Fruit fly (Drosophila melanogaster) whole organism, embryonic: ENCODE results near the gene CG10801.
A peak's percentile ranks its signal among the peaks of the same experiment; 100 is the strongest.

Experiments
- Antp ChIP-seq: fragments of 200-800 bp; sonication (Bioruptor generic); optimal IDR thresholded peaks from 3 replicates; lab custom pipeline; 2016; ENCODE audit warnings: missing biosample characterization, missing genetic modification characterization
- Bgb ChIP-seq: fragments of 200-800 bp; sonication (Bioruptor generic); IDR thresholded peaks from 2 replicates; pipeline ENCODE4 v1.3.6; 2022; ENCODE audit warnings: missing biosample characterization, missing genetic modification characterization; ENCODE audit not compliant: partially characterized antibody
- CG10321 ChIP-seq: fragments of 200-800 bp; sonication (Bioruptor generic); IDR thresholded peaks from 2 replicates; pipeline ENCODE4 v1.3.6; 2022; ENCODE audit warnings: missing biosample characterization, missing genetic modification characterization
- CG10431 ChIP-seq: fragments of 200-800 bp; sonication (Bioruptor generic); optimal IDR thresholded peaks from 3 replicates; lab custom pipeline; 2018; ENCODE audit warnings: missing biosample characterization, mild to moderate bottlenecking, missing genetic modification characterization
- CG11085 ChIP-seq: fragments of 200-800 bp; sonication (Bioruptor generic); IDR thresholded peaks from 2 replicates; pipeline ENCODE4 v1.3.6; 2022; ENCODE audit warnings: missing biosample characterization, missing genetic modification characterization
- CG1233 ChIP-seq: fragments of 200-800 bp; sonication (Bioruptor generic); optimal IDR thresholded peaks from 4 replicates; lab custom pipeline; 2018; ENCODE audit warnings: missing biosample characterization, mild to moderate bottlenecking, missing genetic modification characterization
- CG12659 ChIP-seq: fragments of 200-800 bp; sonication (Bioruptor generic); optimal IDR thresholded peaks from 3 replicates; lab custom pipeline; 2017; ENCODE audit warnings: mild to moderate bottlenecking, missing biosample characterization, missing genetic modification reagents, missing genetic modification characterization
- CG15601 ChIP-seq: fragments of 200-800 bp; sonication (Bioruptor generic); optimal IDR thresholded peaks from 3 replicates; lab custom pipeline; 2019; ENCODE audit warnings: missing biosample characterization, mild to moderate bottlenecking, missing genetic modification characterization, moderate library complexity
- CG1602 ChIP-seq: fragments of 200-800 bp; sonication (Bioruptor generic); optimal IDR thresholded peaks from 3 replicates; lab custom pipeline; 2016; ENCODE audit warnings: missing biosample characterization, missing genetic modification characterization
- CG16779 ChIP-seq: fragments of 200-800 bp; sonication (Bioruptor generic); IDR thresholded peaks from 2 replicates; pipeline ENCODE4 v1.3.6; 2022; ENCODE audit warnings: missing biosample characterization, missing genetic modification characterization
- CG17328 ChIP-seq: fragments of 200-800 bp; sonication (Bioruptor generic); IDR thresholded peaks from 2 replicates; pipeline ENCODE4 v1.3.6; 2022; ENCODE audit warnings: missing biosample characterization, missing genetic modification characterization
- CG3065 ChIP-seq: fragments of 200-800 bp; sonication (Bioruptor generic); optimal IDR thresholded peaks from 2 replicates; lab custom pipeline; 2016; ENCODE audit warnings: missing biosample characterization, missing genetic modification characterization
- CG3407 ChIP-seq: fragments of 200-800 bp; sonication (Bioruptor generic); optimal IDR thresholded peaks from 2 replicates; lab custom pipeline; 2018; ENCODE audit warnings: missing biosample characterization, mild to moderate bottlenecking, missing genetic modification characterization
- CG4282 ChIP-seq: fragments of 200-800 bp; sonication (Bioruptor generic); optimal IDR thresholded peaks from 2 replicates; lab custom pipeline; 2016; ENCODE audit warnings: missing biosample characterization, missing genetic modification characterization
- CG7987 ChIP-seq: fragments of 200-800 bp; sonication (Bioruptor generic); optimal IDR thresholded peaks from 2 replicates; lab custom pipeline; 2018; ENCODE audit warnings: missing biosample characterization, mild to moderate bottlenecking, missing genetic modification characterization, moderate library complexity
- CG8290 ChIP-seq, 3 experiments: fragments of 200-800 bp; sonication (Bioruptor generic); optimal IDR thresholded peaks; 2 replicates each; lab custom pipeline; 2016 to 2019; ENCODE audit warnings: missing biosample characterization in 3 of 3, missing genetic modification characterization in 3 of 3, mild to moderate bottlenecking in 2 of 3, moderate library complexity in 1 of 3
- Gsc ChIP-seq: fragments of 200-800 bp; sonication (Bioruptor generic); IDR thresholded peaks from 2 replicates; pipeline ENCODE4 v1.3.6; 2022; ENCODE audit warnings: missing biosample characterization, missing genetic modification characterization
- Gug ChIP-seq: fragments of 200-800 bp; sonication (Bioruptor generic); IDR thresholded peaks from 4 replicates; pipeline ENCODE4 v1.3.6; 2022; ENCODE audit warnings: missing biosample characterization, missing genetic modification characterization
- HLHmδ ChIP-seq: fragments of 200-800 bp; sonication (Bioruptor generic); optimal IDR thresholded peaks from 2 replicates; lab custom pipeline; 2018; ENCODE audit warnings: missing biosample characterization, mild to moderate bottlenecking, missing genetic modification characterization, moderate library complexity
- HmgD ChIP-seq: fragments of 200-800 bp; sonication (Bioruptor generic); optimal IDR thresholded peaks from 3 replicates; lab custom pipeline; 2016; ENCODE audit warnings: missing biosample characterization, missing genetic modification characterization
- Hmr ChIP-seq: fragments of 200-800 bp; sonication (Bioruptor generic); optimal IDR thresholded peaks from 3 replicates; lab custom pipeline; 2017; ENCODE audit warnings: mild to moderate bottlenecking, missing biosample characterization, missing genetic modification reagents, missing genetic modification characterization
- Hr78 ChIP-seq, 2 experiments: fragments of 200-800 bp in 1 of 2; fragments of >200 bp in 1 of 2; sonication (Bioruptor generic) in 1 of 2; optimal IDR thresholded peaks; 2 replicates each; lab custom pipeline; 2017 to 2019; ENCODE audit warnings: missing biosample characterization in 2 of 2, missing genetic modification characterization in 2 of 2, mild to moderate bottlenecking in 1 of 2, moderate library complexity in 1 of 2
- Jarid2 ChIP-seq: fragments of 200-800 bp; sonication (Bioruptor generic); optimal IDR thresholded peaks from 3 replicates; lab custom pipeline; 2017; ENCODE audit warnings: mild to moderate bottlenecking, missing biosample characterization, missing genetic modification reagents, missing genetic modification characterization
- NfI ChIP-seq: fragments of 200-800 bp; sonication (Bioruptor generic); optimal IDR thresholded peaks from 3 replicates; lab custom pipeline; 2018; ENCODE audit warnings: missing biosample characterization, mild to moderate bottlenecking, missing genetic modification characterization, moderate library complexity
- Sox102F ChIP-seq: fragments of 200-800 bp; sonication (Bioruptor generic); optimal IDR thresholded peaks from 2 replicates; lab custom pipeline; 2018; ENCODE audit warnings: missing biosample characterization, mild to moderate bottlenecking, missing genetic modification characterization, moderate library complexity
- TFAM ChIP-seq: fragments of 200-800 bp; sonication (Bioruptor generic); optimal IDR thresholded peaks from 2 replicates; lab custom pipeline; 2017; ENCODE audit warnings: missing biosample characterization, missing genetic modification characterization, inconsistent platforms
- Trl ChIP-seq, 3 experiments: fragments of >200 bp in 2 of 3; fragments of 200-800 bp in 1 of 3; sonication (Bioruptor generic) in 1 of 3; optimal IDR thresholded peaks; 2 replicates in 1 of 3; 3 replicates in 2 of 3; lab custom pipeline; 2016 to 2017; ENCODE audit warnings: missing biosample characterization in 1 of 3, missing genetic modification characterization in 1 of 3
- bbx ChIP-seq: fragments of 200-800 bp; sonication (Bioruptor generic); IDR thresholded peaks from 2 replicates; pipeline ENCODE4 v1.3.6; 2022; ENCODE audit warnings: missing biosample characterization, missing genetic modification characterization; ENCODE audit not compliant: partially characterized antibody
- chinmo ChIP-seq: fragments of 200-800 bp; sonication (Bioruptor generic); IDR thresholded peaks from 4 replicates; pipeline ENCODE4 v1.3.6; 2022; ENCODE audit warnings: missing biosample characterization, missing genetic modification characterization; ENCODE audit not compliant: partially characterized antibody
- cwo ChIP-seq: fragments of 200-800 bp; sonication (Bioruptor generic); optimal IDR thresholded peaks from 3 replicates; lab custom pipeline; 2017; ENCODE audit warnings: missing biosample characterization, missing genetic modification characterization, mild to moderate bottlenecking, moderate library complexity, missing genetic modification reagents
- fd96Cb ChIP-seq: fragments of 200-800 bp; sonication (Bioruptor generic); optimal IDR thresholded peaks from 2 replicates; lab custom pipeline; 2018; ENCODE audit warnings: missing biosample characterization, mild to moderate bottlenecking, missing genetic modification characterization, moderate library complexity
- gcm ChIP-seq: fragments of 200-800 bp; sonication (Bioruptor generic); optimal IDR thresholded peaks from 2 replicates; lab custom pipeline; 2019; ENCODE audit warnings: missing biosample characterization, mild to moderate bottlenecking, missing genetic modification characterization, moderate library complexity
- gfzf ChIP-seq: fragments of 200-800 bp; sonication (Bioruptor generic); optimal IDR thresholded peaks from 2 replicates; lab custom pipeline; 2016; ENCODE audit warnings: missing biosample characterization, mild to moderate bottlenecking, missing genetic modification characterization, moderate library complexity
- hbn ChIP-seq: fragments of 200-800 bp; sonication (Bioruptor generic); IDR thresholded peaks from 2 replicates; pipeline ENCODE4 v1.3.6; 2022; ENCODE audit warnings: missing biosample characterization, missing genetic modification characterization; ENCODE audit not compliant: partially characterized antibody
- jumu ChIP-seq: fragments of 200-800 bp; sonication (Bioruptor generic); optimal IDR thresholded peaks from 3 replicates; lab custom pipeline; 2016; ENCODE audit warnings: missing biosample characterization, missing genetic modification characterization
- otp ChIP-seq: fragments of 200-800 bp; sonication (Bioruptor generic); IDR thresholded peaks from 3 replicates; pipeline ENCODE4, ENCODE4 v1.3.6; 2022; ENCODE audit warnings: missing biosample characterization, missing genetic modification characterization
- pfk ChIP-seq: fragments of 200-800 bp; sonication (Bioruptor generic); optimal IDR thresholded peaks from 2 replicates; lab custom pipeline; 2018; ENCODE audit warnings: missing biosample characterization, mild to moderate bottlenecking, missing genetic modification characterization, moderate library complexity
- prd ChIP-seq, 3 experiments: fragments of >200 bp in 2 of 3; fragments of 200-800 bp in 1 of 3; sonication (Bioruptor generic) in 1 of 3; optimal IDR thresholded peaks in 2 of 3; IDR thresholded peaks in 1 of 3; 2 replicates in 2 of 3; 3 replicates in 1 of 3; pipeline versions ENCODE4 v1.3.6 to Lab custom; 2017 to 2022; ENCODE audit warnings: missing biosample characterization in 1 of 3, missing genetic modification characterization in 1 of 3
- sd ChIP-seq: fragments of 200-800 bp; sonication (Bioruptor generic); optimal IDR thresholded peaks from 3 replicates; lab custom pipeline; 2018; ENCODE audit warnings: missing biosample characterization, mild to moderate bottlenecking, missing genetic modification characterization, moderate library complexity
- sim ChIP-seq: fragments of 200-800 bp; sonication (Bioruptor generic); IDR thresholded peaks from 2 replicates; pipeline ENCODE4 v1.3.6; 2022; ENCODE audit warnings: missing biosample characterization, missing genetic modification characterization
- slou ChIP-seq: fragments of 200-800 bp; sonication (Bioruptor generic); optimal IDR thresholded peaks from 3 replicates; lab custom pipeline; 2016; ENCODE audit warnings: missing biosample characterization, missing genetic modification characterization
- sqz ChIP-seq: fragments of 200-800 bp; sonication (Bioruptor generic); optimal IDR thresholded peaks from 3 replicates; lab custom pipeline; 2018; ENCODE audit warnings: missing biosample characterization, mild to moderate bottlenecking, missing genetic modification characterization
- trh ChIP-seq: fragments of 200-800 bp; sonication (Bioruptor generic); optimal IDR thresholded peaks from 2 replicates; lab custom pipeline; 2016; ENCODE audit warnings: missing biosample characterization, missing genetic modification characterization
- unc-4 ChIP-seq: fragments of 200-800 bp; sonication (Bioruptor generic); IDR thresholded peaks from 2 replicates; pipeline ENCODE4 v1.3.6; 2022; ENCODE audit warnings: missing biosample characterization, missing genetic modification characterization; ENCODE audit not compliant: partially characterized antibody
- vfl ChIP-seq: fragments of 200-800 bp; sonication (Bioruptor generic); optimal IDR thresholded peaks from 2 replicates; lab custom pipeline; 2016; ENCODE audit warnings: missing biosample characterization, missing genetic modification characterization
- yki ChIP-seq: fragments of >200 bp; optimal IDR thresholded peaks from 3 replicates; lab custom pipeline; 2018

The CG10801 gene

DNA sequence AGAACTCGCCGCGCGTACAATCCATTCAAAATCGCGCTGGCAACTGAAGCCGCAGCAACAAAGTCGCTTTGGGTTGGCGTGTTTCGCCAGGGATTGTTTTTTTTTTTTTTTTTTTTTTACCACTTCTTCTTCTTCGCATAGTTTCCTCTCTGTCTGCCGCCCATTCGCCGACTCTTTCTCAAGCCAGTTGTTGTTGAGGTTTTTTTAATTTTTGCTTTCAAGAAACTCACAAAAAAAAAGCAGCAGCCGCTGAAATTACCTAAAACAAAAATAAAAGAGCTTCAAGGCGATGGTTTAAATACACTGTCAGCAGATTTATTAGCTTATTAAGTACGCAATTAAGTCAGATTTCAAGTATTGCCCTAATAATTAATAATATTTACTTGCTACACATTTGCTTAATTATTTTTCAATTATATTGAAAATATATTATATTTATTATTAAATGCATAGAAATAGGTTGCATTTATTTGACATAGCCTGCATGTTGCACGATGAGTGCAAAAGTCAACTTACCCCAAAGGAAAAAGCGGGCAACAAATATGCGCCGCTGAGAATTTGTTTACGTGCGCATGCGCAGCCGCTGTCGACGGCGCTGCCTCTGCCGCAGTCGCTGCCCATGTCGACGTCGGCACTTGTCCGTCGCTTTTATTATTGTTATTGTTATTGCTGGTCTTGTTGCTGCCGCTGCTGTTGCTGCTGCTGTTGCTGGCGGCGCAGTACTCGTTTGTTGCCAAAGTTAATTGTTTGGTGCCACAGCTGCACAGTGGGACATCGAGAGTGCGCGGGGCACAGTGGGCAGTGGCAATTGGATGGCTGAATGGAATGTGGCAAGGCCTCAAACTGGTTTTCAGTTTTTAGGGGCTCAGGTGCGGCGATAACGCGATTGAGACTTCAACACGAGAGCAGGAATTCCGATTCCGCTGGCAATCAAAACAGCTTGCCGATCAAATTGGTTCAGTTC lies 14.4 kb downstream of the CG10801 start, which contains the start of gene CG12206 (continued):
- TF ChIP-seq prd (optimal IDR thresholded peaks at IDR 0.05; lab: Kevin White, UChicago) (no peak), prd (GFP tag; IDR thresholded peaks at IDR 0.05; lab: Robert Waterston, UW) (peak; percentile 66), chinmo (GFP tag; lab: Robert Waterston, UW) (peak; percentile 71; the same call in 2 of the 4 replicates), CG3065 (GFP tag; lab: Kevin White, UChicago) (no peak), CG16779 (no peak), Antp (GFP tag; lab: Kevin White, UChicago) (no peak), Trl (optimal IDR thresholded peaks at IDR 0.05; lab: Kevin White, UChicago) (no peak), Trl (GFP tag; optimal IDR thresholded peaks at IDR 0.05; lab: Kevin White, UChicago) (no peak), jumu (GFP tag; lab: Kevin White, UChicago) (no peak), CG4282 (GFP tag; lab: Kevin White, UChicago) (no peak), CG10431 (GFP tag; lab: Kevin White, UChicago) (no peak), cwo (peak; percentile 42), sd (peak; percentile 81), CG3407 (GFP tag; lab: Kevin White, UChicago) (peak; percentile 2), unc-4 (GFP tag; lab: Robert Waterston, UW) (no peak), pfk (no peak), Bgb (GFP tag; lab: Robert Waterston, UW) (no peak), gfzf (GFP tag; lab: Kevin White, UChicago) (no peak), slou (GFP tag; lab: Kevin White, UChicago) (peak; percentile 19), CG12659 (peak; percentile 41), TFAM (GFP tag; lab: Kevin White, UChicago) (no peak), Hmr (GFP tag; lab: Kevin White, UChicago) (peak; percentile 61), HmgD (no peak), Jarid2 (GFP tag; lab: Kevin White, UChicago) (no peak), Hr78 (GFP tag; optimal IDR thresholded peaks at IDR 0.05; lab: Kevin White, UChicago) (no peak), otp (GFP tag; lab: Robert Waterston, UW) (no peak), Gsc (GFP tag; lab: Robert Waterston, UW) (no peak), gcm (GFP tag; lab: Kevin White, UChicago) (peak; percentile 15), trh (GFP tag; lab: Kevin White, UChicago) (no peak), Gug (GFP tag; lab: Robert Waterston, UW) (peak; percentile 7; the same call in 1 of the 4 replicates), fd96Cb (tag; lab: Kevin White, UChicago) (peak; percentile 56), CG8290 (GFP tag; optimal IDR thresholded peaks at IDR 0.05; lab: Kevin White, UChicago) (no peak), CG8290 (tag; optimal IDR thresholded peaks at IDR 0.05; lab: Kevin White, UChicago) (no peak), Sox102F (GFP tag; lab: Kevin White, UChicago) (peak; percentile 58), sqz (GFP tag; lab: Kevin White, UChicago) (peak; percentile 91), NfI (GFP tag; lab: Kevin White, UChicago) (peak; percentile 52), CG7987 (no peak), CG15601 (tag; lab: Kevin White, UChicago) (peak; percentile 23), CG11085 (GFP tag; lab: Robert Waterston, UW) (no peak), CG1602 (no peak), CG17328 (GFP tag; lab: Robert Waterston, UW) (no peak), CG1233 (GFP tag; lab: Kevin White, UChicago) (peak; percentile 52), yki (no peak), bbx (GFP tag; lab: Robert Waterston, UW) (no peak), sim (GFP tag; lab: Robert Waterston, UW) (no peak), hbn (GFP tag; lab: Robert Waterston, UW) (no peak), CG10321 (GFP tag; lab: Robert Waterston, UW) (no peak), vfl (GFP tag; lab: Kevin White, UChicago) (no peak), HLHmδ (GFP tag; lab: Kevin White, UChicago) (no peak)
